Fruit fly (Drosophila melanogaster): Measurements from ENCODE around the gene ScsbetaA.

Gene ScsbetaA

DNA sequence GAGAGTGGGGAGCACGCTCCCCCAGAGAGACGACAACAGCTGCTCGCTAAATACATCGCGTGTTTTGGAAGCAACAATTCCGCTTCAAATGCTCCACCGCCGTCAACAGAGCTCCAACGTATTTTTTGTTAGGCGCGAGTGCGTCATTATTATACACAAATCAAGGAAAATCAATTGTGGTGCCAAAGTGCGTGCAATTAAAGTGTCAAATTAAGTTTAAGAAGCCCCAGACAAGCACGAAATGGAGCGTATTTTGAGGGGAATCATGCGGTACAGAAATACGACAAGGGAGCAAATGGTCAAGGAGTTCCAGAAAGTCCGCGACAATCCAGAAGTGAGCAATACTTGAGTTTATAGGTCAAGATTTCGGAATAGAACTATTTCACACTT, 42.2 kb downstream of the ScsbetaA start, which contains the start of gene CAHbeta (continued):
- TF ChIP-seq ro (GFP tag; IDR thresholded peaks at IDR 0.05) (no peak), Opbp (GFP tag; IDR thresholded peaks at IDR 0.05; ENCODE audit: partially characterized antibody) (no peak), CG17612 (GFP tag; IDR thresholded peaks at IDR 0.05) (no peak), Med (GFP tag) (peak; percentile 82), CG17385 (GFP tag; optimal IDR thresholded peaks at IDR 0.05) (peak; percentile 21), Rfx (GFP tag; IDR thresholded peaks at IDR 0.05) (peak; percentile 19; the same call in 1 of the 2 replicates), CG18262 (tag; optimal IDR thresholded peaks at IDR 0.05) (no peak), Myb (GFP tag; optimal IDR thresholded peaks at IDR 0.05) (no peak), CG32532 (GFP tag; IDR thresholded peaks at IDR 0.05) (peak; percentile 36; the same call in 1 of the 2 replicates), B-H1 (GFP tag; IDR thresholded peaks at IDR 0.05) (no peak), dati (GFP tag; IDR thresholded peaks at IDR 0.05) (no peak), Adf1 (GFP tag; IDR thresholded peaks at IDR 0.05) (0 out of 2 replicates have a peak, but pooled peaks have one; percentile 15), CG11504 (tag; optimal IDR thresholded peaks at IDR 0.05) (no peak), inv (GFP tag; IDR thresholded peaks at IDR 0.05; ENCODE audit: partially characterized antibody) (no peak), Xbp1 (GFP tag; optimal IDR thresholded peaks at IDR 0.05) (no peak), CG18599 (GFP tag; optimal IDR thresholded peaks at IDR 0.05) (no peak), ci (GFP tag; IDR thresholded peaks at IDR 0.05) (peak; percentile 43; the same call in 1 of the 3 replicates), Dip2 (GFP tag; IDR thresholded peaks at IDR 0.05) (no peak), ara (GFP tag; IDR thresholded peaks at IDR 0.05) (no peak), sqz (GFP tag; optimal IDR thresholded peaks at IDR 0.05) (peak; percentile 63), sisA (GFP tag; IDR thresholded peaks at IDR 0.05) (no peak), CG11723 (GFP tag; optimal IDR thresholded peaks at IDR 0.05) (no peak), CG32772 (GFP tag; IDR thresholded peaks at IDR 0.05) (no peak), exex (tag; optimal IDR thresholded peaks at IDR 0.05) (peak; percentile 17), Hr78 (GFP tag; optimal IDR thresholded peaks at IDR 0.05) (peak in 1 of 2 experiments; percentile 73), BtbVII (GFP tag; optimal IDR thresholded peaks at IDR 0.05) (peak; percentile 40), sug (tag; optimal IDR thresholded peaks at IDR 0.05) (peak; percentile 61), gsb (GFP tag; IDR thresholded peaks at IDR 0.05) (no peak), hkb (optimal IDR thresholded peaks at IDR 0.05) (no peak), hkb (GFP tag; IDR thresholded peaks at IDR 0.05) (peak; percentile 44; the same call in 1 of the 2 replicates), crp (GFP tag; optimal IDR thresholded peaks at IDR 0.05) (peak in 1 of 2 experiments; percentile 47), HLHmδ (GFP tag; optimal IDR thresholded peaks at IDR 0.05) (no peak), ttk (GFP tag; IDR thresholded peaks at IDR 0.05) (no peak), Camta (GFP tag; optimal IDR thresholded peaks at IDR 0.05) (no peak), CG7963 (GFP tag; IDR thresholded peaks at IDR 0.05; ENCODE audit: partially characterized antibody) (no peak), CG10147 (GFP tag; optimal IDR thresholded peaks at IDR 0.05) (peak; percentile 7), CG7987 (GFP tag; optimal IDR thresholded peaks at IDR 0.05) (peak; percentile 66), CG2678 (tag; optimal IDR thresholded peaks at IDR 0.05) (no peak), CG6272 (GFP tag; IDR thresholded peaks at IDR 0.05) (no peak), chm (GFP tag; IDR thresholded peaks at IDR 0.05) (peak; percentile 41; the same call in 1 of the 2 replicates), chinmo (GFP tag; IDR thresholded peaks at IDR 0.05; ENCODE audit: partially characterized antibody) (0 out of 4 replicates have a peak, but pooled peaks have one; percentile 71), Doc3 (GFP tag; IDR thresholded peaks at IDR 0.05; ENCODE audit: partially characterized antibody) (peak; percentile 42; the same call in 1 of the 3 replicates), CG4617 (GFP tag; optimal IDR thresholded peaks at IDR 0.05; ENCODE audit: borderline replicate concordance) (no peak), Hand (GFP tag; optimal IDR thresholded peaks at IDR 0.05) (peak; percentile 65), Nf-YB (GFP tag; optimal IDR thresholded peaks at IDR 0.05) (no peak), Oli (tag; optimal IDR thresholded peaks at IDR 0.05) (no peak), MBD-R2 (GFP tag; IDR thresholded peaks at IDR 0.05) (no peak), Trl (optimal IDR thresholded peaks at IDR 0.05) (peak; percentile 80 to 93), Trl (GFP tag; optimal IDR thresholded peaks at IDR 0.05) (no peak), cato (GFP tag; optimal IDR thresholded peaks at IDR 0.05; ENCODE audit: borderline replicate concordance) (no peak), gt (GFP tag; IDR thresholded peaks at IDR 0.05) (no peak)
